Worm (Caenorhabditis elegans) whole organism, early embryonic: ENCODE measurements around the gene Y69H2.15.

Experiments used
- B0310.2 ChIP-seq: sonication (generic microtip); optimal IDR thresholded peaks from 2 replicates; lab custom pipeline; 2016; ENCODE audit warnings: mild to moderate bottlenecking, missing genetic modification characterization, missing compliant biosample characterization
- F13C5.2 ChIP-seq: sonication (generic microtip); optimal IDR thresholded peaks from 2 replicates; lab custom pipeline; 2017; ENCODE audit warnings: mild to moderate bottlenecking, missing genetic modification characterization, inconsistent platforms, missing compliant biosample characterization
- aly-1 ChIP-seq: sonication (generic microtip); optimal IDR thresholded peaks from 2 replicates; lab custom pipeline; 2016; ENCODE audit warnings: missing genetic modification characterization, missing compliant biosample characterization
- ama-1 ChIP-seq: fragments of 150-350 bp; optimal IDR thresholded peaks from 2 replicates; lab custom pipeline; 2014
- ceh-13 ChIP-seq: fragments of 200-800 bp; sonication (Bioruptor generic); optimal IDR thresholded peaks from 2 replicates; lab custom pipeline; 2018; ENCODE audit warnings: mild to moderate bottlenecking, missing genetic modification characterization, missing compliant biosample characterization
- ceh-36 ChIP-seq: sonication (generic microtip); optimal IDR thresholded peaks from 2 replicates; lab custom pipeline; 2016; ENCODE audit warnings: missing genetic modification characterization, inconsistent platforms, missing compliant biosample characterization
- ets-7 ChIP-seq: sonication (generic microtip); optimal IDR thresholded peaks from 2 replicates; lab custom pipeline; 2016; ENCODE audit warnings: missing genotype, missing genetic modification characterization, missing compliant biosample characterization
- flt-1 ChIP-seq: fragments of 200-800 bp; sonication (Bioruptor generic); IDR thresholded peaks from 2 replicates; pipeline ENCODE4 v1.3.6; 2022; ENCODE audit warnings: missing genetic modification characterization, missing compliant biosample characterization
- hmbx-1 ChIP-seq: sonication (generic microtip); optimal IDR thresholded peaks from 2 replicates; lab custom pipeline; 2016; ENCODE audit warnings: mild to moderate bottlenecking, missing genetic modification characterization, missing compliant biosample characterization
- hmg-4 ChIP-seq: fragments of 200-800 bp; sonication (Bioruptor generic); optimal IDR thresholded peaks from 2 replicates; lab custom pipeline; 2018; ENCODE audit warnings: mild to moderate bottlenecking, missing genetic modification characterization, missing compliant biosample characterization
- hnd-1 ChIP-seq: sonication (generic microtip); optimal IDR thresholded peaks from 2 replicates; lab custom pipeline; 2016; ENCODE audit warnings: missing genetic modification characterization, missing compliant biosample characterization
- pes-1 ChIP-seq: fragments of 200-800 bp; sonication (Bioruptor generic); IDR thresholded peaks from 2 replicates; pipeline ENCODE4 v1.3.6; 2022; ENCODE audit warnings: missing genetic modification reagents, missing genetic modification characterization, missing compliant biosample characterization
- scrt-1 ChIP-seq: fragments of 200-800 bp; sonication (Bioruptor generic); IDR thresholded peaks from 2 replicates; pipeline ENCODE4 v1.3.6; 2022; ENCODE audit warnings: missing genetic modification characterization, missing compliant biosample characterization
- sea-1 ChIP-seq: fragments of 200-800 bp; sonication (Bioruptor generic); conservative IDR thresholded peaks from 2 replicates; pipeline ENCODE4 v1.3.6; 2022; ENCODE audit warnings: missing genetic modification characterization, missing compliant biosample characterization
- tbx-11 ChIP-seq: fragments of 200-800 bp; sonication (Bioruptor generic); IDR thresholded peaks from 2 replicates; pipeline ENCODE4 v1.3.6; 2022; ENCODE audit warnings: missing genetic modification characterization, missing compliant biosample characterization
- tbx-37 ChIP-seq: fragments of 200-800 bp; sonication (Bioruptor generic); conservative IDR thresholded peaks from 2 replicates; pipeline ENCODE4 v1.3.6; 2022; ENCODE audit warnings: missing genetic modification reagents, missing genetic modification characterization, missing compliant biosample characterization
- tra-4 ChIP-seq: sonication (generic microtip); optimal IDR thresholded peaks from 2 replicates; lab custom pipeline; 2017; ENCODE audit warnings: missing genetic modification characterization, missing compliant biosample characterization

Y69H2.15 gene

ce11 chrV:18657391-18657790 lies 30.7 kb upstream of the Y69H2.15 start:
- TF ChIP-seq sea-1 (GFP tag; lab: Robert Waterston, UW): no peak
- TF ChIP-seq B0310.2 (tag; lab: Kevin White, UChicago): no peak
- TF ChIP-seq tbx-37 (GFP tag; lab: Robert Waterston, UW): no peak
- TF ChIP-seq tra-4 (tag; lab: Kevin White, UChicago): no peak
- TF ChIP-seq ceh-13 (GFP tag; lab: Kevin White, UChicago): no peak
- TF ChIP-seq tbx-11 (GFP tag; lab: Robert Waterston, UW): no peak
- no peak for TF ChIP-seq aly-1 (tag; lab: Kevin White, UChicago)

ce11 chrV:18656363-18656762 lies 29.7 kb upstream of the Y69H2.15 start:
- TF ChIP-seq sea-1 (GFP tag; lab: Robert Waterston, UW): no peak

ce11 chrV:18650043-18650442 lies 23.4 kb upstream of the Y69H2.15 start, which contains the start of gene egas-2:
egas-2 (plus strand) TSS chrV:18650343.
- TF ChIP-seq tbx-11 (GFP tag; lab: Robert Waterston, UW): no peak

ce11 chrV:18644258-18644657 lies 17.6 kb upstream of the Y69H2.15 start:
- TF ChIP-seq hmg-4 (GFP tag; lab: Kevin White, UChicago): no peak
- no peak for TF ChIP-seq hmbx-1 (tag; lab: Kevin White, UChicago)
- no peak for TF ChIP-seq tra-4 (tag; lab: Kevin White, UChicago)
- no peak for TF ChIP-seq F13C5.2 (tag; lab: Kevin White, UChicago)
- no peak for TF ChIP-seq tbx-11 (GFP tag; lab: Robert Waterston, UW)
- no peak for TF ChIP-seq tbx-37 (GFP tag; lab: Robert Waterston, UW)
- TF ChIP-seq ceh-13 (GFP tag; lab: Kevin White, UChicago): no peak
- no peak for TF ChIP-seq B0310.2 (tag; lab: Kevin White, UChicago)
- TF ChIP-seq pes-1: no peak
- TF ChIP-seq scrt-1 (GFP tag; lab: Robert Waterston, UW): no peak
- TF ChIP-seq sea-1 (GFP tag; lab: Robert Waterston, UW): no peak
- no peak for TF ChIP-seq flt-1 (GFP tag; lab: Robert Waterston, UW)
- no peak for TF ChIP-seq aly-1 (tag; lab: Kevin White, UChicago)
- TF ChIP-seq ama-1 (lab: Kevin White, UChicago): no peak
- TF ChIP-seq ets-7 (tag; lab: Kevin White, UChicago): no peak
- no peak for TF ChIP-seq ceh-36
- TF ChIP-seq hnd-1 (tag; lab: Kevin White, UChicago): no peak

- TF ChIP-seq ets-7 (tag; lab: Kevin White, UChicago): no peak
- peak; percentile 80 for TF ChIP-seq ceh-36
These were observed 13.1 kb upstream of the Y69H2.15 start, which contains the start of gene egas-1 for ce11 chrV:18639601-18640354. egas-1 (plus strand) TSS chrV:18640304.

- no peak for TF ChIP-seq hmbx-1 (tag; lab: Kevin White, UChicago)
- TF ChIP-seq ets-7 (tag; lab: Kevin White, UChicago): no peak
- TF ChIP-seq tra-4 (tag; lab: Kevin White, UChicago): no peak
- no peak for TF ChIP-seq tbx-37 (GFP tag; lab: Robert Waterston, UW)
- TF ChIP-seq scrt-1 (GFP tag; lab: Robert Waterston, UW): 0 out of 2 replicates have a peak, but pooled peaks have one; percentile 10
- TF ChIP-seq ceh-13 (GFP tag; lab: Kevin White, UChicago): no peak
- no peak for TF ChIP-seq flt-1 (GFP tag; lab: Robert Waterston, UW)
- TF ChIP-seq aly-1 (tag; lab: Kevin White, UChicago): no peak
These were observed 12.4 kb upstream of the Y69H2.15 start for ce11 chrV:18639074-18639473.

- TF ChIP-seq tra-4 (tag; lab: Kevin White, UChicago): no peak
- TF ChIP-seq hnd-1 (tag; lab: Kevin White, UChicago): no peak
- no peak for TF ChIP-seq ets-7 (tag; lab: Kevin White, UChicago)
- no peak for TF ChIP-seq hmbx-1 (tag; lab: Kevin White, UChicago)
- TF ChIP-seq flt-1 (GFP tag; lab: Robert Waterston, UW): no peak
- no peak for TF ChIP-seq tbx-37 (GFP tag; lab: Robert Waterston, UW)
- peak; percentile 6 for TF ChIP-seq ceh-36
These were observed 11.8 kb upstream of the Y69H2.15 start, which contains the start of gene col-42 for ce11 chrV:18638367-18638873. col-42 (plus strand) TSS chrV:18638484.

ce11 chrV:18637544-18638366 lies 11.1 kb upstream of the Y69H2.15 start:
- TF ChIP-seq scrt-1 (GFP tag; lab: Robert Waterston, UW) (no peak), ceh-36 (peak; percentile 86), sea-1 (GFP tag; lab: Robert Waterston, UW) (no peak)
